Worm (Caenorhabditis elegans) whole organism, dauer: ENCODE data around the gene C50F4.4.

Experiments
- unc-62 ChIP-seq: sonication (generic microtip); optimal IDR thresholded peaks from 2 replicates; lab custom pipeline; 2017; ENCODE audit warnings: missing biosample characterization, missing genetic modification reagents, missing genetic modification characterization

Gene C50F4.4

ce11 chrV:9524099-9524498, 12.5 kb upstream of the C50F4.4 start, which contains the start of gene C50F4.9:
Gene C50F4.9 (minus strand): TSS chrV:9524199.
- TF ChIP-seq unc-62 (GFP tag; lab: Kevin White, UChicago) = no peak

- TF ChIP-seq unc-62 (GFP tag; lab: Kevin White, UChicago) = no peak
These were observed 10.1 kb upstream of the C50F4.4 start, which contains the start of gene C50F4.1 for ce11 chrV:9526470-9526869. Gene C50F4.1 (plus strand): TSS chrV:9526793.

ce11 chrV:9527337-9527736, 9.2 kb upstream of the C50F4.4 start:
- TF ChIP-seq unc-62 (GFP tag; lab: Kevin White, UChicago) = no peak

- TF ChIP-seq unc-62 (GFP tag; lab: Kevin White, UChicago) = no peak
These were observed 8.6 kb upstream of the C50F4.4 start for ce11 chrV:9527984-9528383.

ce11 chrV:9531477-9531876, 5.1 kb upstream of the C50F4.4 start, which contains the start of the genes C50F4.10 and pfk-1.2:
Gene C50F4.10 (minus strand): TSS chrV:9531577.
Gene pfk-1.2 (plus strand): TSS chrV:9531801.
- TF ChIP-seq unc-62 (GFP tag; lab: Kevin White, UChicago) = no peak

- no peak for TF ChIP-seq unc-62 (GFP tag; lab: Kevin White, UChicago)
These were observed 1.9 kb upstream of the C50F4.4 start, which contains the start of gene tag-329 for ce11 chrV:9534621-9535020. Gene tag-329 (plus strand): TSS chrV:9534921.

- no peak for TF ChIP-seq unc-62 (GFP tag; lab: Kevin White, UChicago)
These were observed 3.1 kb downstream of the C50F4.4 start, which contains the start of gene C50F4.12 for ce11 chrV:9539638-9540037. Gene C50F4.12 (minus strand): TSS chrV:9539738.

ce11 chrV:9541506-9541905, 4.9 kb downstream of the C50F4.4 start, which contains the start of gene C50F4.16:
Gene C50F4.16 (minus strand): TSS chrV:9541606.
- no peak for TF ChIP-seq unc-62 (GFP tag; lab: Kevin White, UChicago)

- TF ChIP-seq unc-62 (GFP tag; lab: Kevin White, UChicago) = no peak
These were observed 7.6 kb downstream of the C50F4.4 start, which contains the start of gene mdf-1 for ce11 chrV:9544176-9544632. Gene mdf-1 (minus strand): TSS chrV:9544226.

ce11 chrV:9545238-9545709, 8.7 kb downstream of the C50F4.4 start, which contains the start of the genes his-35 and his-41:
Gene his-35 (minus strand): TSS chrV:9545288.
Gene his-41 (plus strand): TSS chrV:9545536.
- no peak for TF ChIP-seq unc-62 (GFP tag; lab: Kevin White, UChicago)

ce11 chrV:9546042-9546581, 9.5 kb downstream of the C50F4.4 start, which contains the start of gene C50F4.6:
Gene C50F4.6 (plus strand): TSS chrV:9546092.
- no peak for TF ChIP-seq unc-62 (GFP tag; lab: Kevin White, UChicago)

- TF ChIP-seq unc-62 (GFP tag; lab: Kevin White, UChicago) = no peak
These were observed 10.3 kb downstream of the C50F4.4 start, which contains the start of gene his-37 for ce11 chrV:9546860-9547269. Gene his-37 (plus strand): TSS chrV:9547105.

ce11 chrV:9549459-9549858, 12.9 kb downstream of the C50F4.4 start, which contains the start of gene nstp-10:
Gene nstp-10 (minus strand): TSS chrV:9549836.
- no peak for TF ChIP-seq unc-62 (GFP tag; lab: Kevin White, UChicago)

ce11 chrV:9550313-9550712, 13.7 kb downstream of the C50F4.4 start, which contains the start of gene ehbp-1:
Gene ehbp-1 (plus strand): TSS chrV:9550644.
- no peak for TF ChIP-seq unc-62 (GFP tag; lab: Kevin White, UChicago)

ce11 chrV:9556668-9557067, 20.1 kb downstream of the C50F4.4 start:
- TF ChIP-seq unc-62 (GFP tag; lab: Kevin White, UChicago) = no peak

ce11 chrV:9561624-9562179, 25.1 kb downstream of the C50F4.4 start, which contains the start of gene rgef-1:
Gene rgef-1 (minus strand): TSS chrV:9561674.
- TF ChIP-seq unc-62 (GFP tag; lab: Kevin White, UChicago) = no peak
